Fruit fly (Drosophila melanogaster) whole organism, embryonic: Measurements from ENCODE around the gene Irc.

ENCODE experiments used
- Aef1 ChIP-seq: fragments of 200-800 bp; sonication (Bioruptor generic); IDR thresholded peaks from 3 replicates; pipeline ENCODE4 v1.3.6; 2022; ENCODE audit warnings: missing biosample characterization, missing genetic modification characterization
- Atf3 ChIP-seq: fragments of 200-800 bp; sonication (Bioruptor generic); optimal IDR thresholded peaks from 3 replicates; lab custom pipeline; 2016; ENCODE audit warnings: missing biosample characterization, missing genetic modification characterization
- BEAF-32 ChIP-seq: fragments of 200-800 bp; sonication (Bioruptor generic); optimal IDR thresholded peaks from 3 replicates; lab custom pipeline; 2017; ENCODE audit warnings: missing biosample characterization, missing genetic modification characterization, mild to moderate bottlenecking, moderate library complexity, missing genetic modification reagents
- Bteb2 ChIP-seq: fragments of 200-800 bp; sonication (Bioruptor generic); optimal IDR thresholded peaks from 2 replicates; lab custom pipeline; 2016; ENCODE audit warnings: missing biosample characterization, missing genetic modification characterization
- CG10274 ChIP-seq: fragments of 200-800 bp; sonication (Bioruptor generic); optimal IDR thresholded peaks from 3 replicates; lab custom pipeline; 2017; ENCODE audit warnings: missing biosample characterization, mild to moderate bottlenecking, missing genetic modification characterization
- CG10366 ChIP-seq: fragments of 200-800 bp; sonication (Bioruptor generic); IDR thresholded peaks from 2 replicates; pipeline ENCODE4 v1.3.6; 2022; ENCODE audit warnings: missing biosample characterization, missing genetic modification characterization
- CG10431 ChIP-seq: fragments of 200-800 bp; sonication (Bioruptor generic); optimal IDR thresholded peaks from 3 replicates; lab custom pipeline; 2018; ENCODE audit warnings: missing biosample characterization, mild to moderate bottlenecking, missing genetic modification characterization
- CG12744 ChIP-seq: fragments of 200-800 bp; sonication (Bioruptor generic); optimal IDR thresholded peaks from 2 replicates; lab custom pipeline; 2016; ENCODE audit warnings: missing biosample characterization, missing genetic modification characterization
- CG14014 ChIP-seq: fragments of 200-800 bp; sonication (Bioruptor generic); IDR thresholded peaks from 2 replicates; pipeline ENCODE4 v1.3.6; 2022; ENCODE audit warnings: missing biosample characterization, missing genetic modification characterization
- CG17385 ChIP-seq: fragments of 200-800 bp; sonication (Bioruptor generic); optimal IDR thresholded peaks from 3 replicates; lab custom pipeline; 2018; ENCODE audit warnings: missing biosample characterization, mild to moderate bottlenecking, missing genetic modification characterization
- CG1792 ChIP-seq: fragments of 200-800 bp; sonication (Bioruptor generic); optimal IDR thresholded peaks from 2 replicates; lab custom pipeline; 2016; ENCODE audit warnings: missing biosample characterization, missing genetic modification characterization
- CG18599 ChIP-seq: fragments of 200-800 bp; sonication (Bioruptor generic); optimal IDR thresholded peaks from 3 replicates; lab custom pipeline; 2017; ENCODE audit warnings: missing biosample characterization, missing genetic modification characterization, mild to moderate bottlenecking, moderate library complexity, missing genetic modification reagents
- CG30403 ChIP-seq: fragments of 200-800 bp; sonication (Bioruptor generic); optimal IDR thresholded peaks from 3 replicates; lab custom pipeline; 2016; ENCODE audit warnings: missing biosample characterization, missing genetic modification characterization
- CG34376 ChIP-seq: fragments of 200-800 bp; sonication (Bioruptor generic); optimal IDR thresholded peaks from 2 replicates; lab custom pipeline; 2018; ENCODE audit warnings: missing biosample characterization, mild to moderate bottlenecking, missing genetic modification characterization
- CG5180 ChIP-seq: fragments of 200-800 bp; sonication (Bioruptor generic); optimal IDR thresholded peaks from 3 replicates; lab custom pipeline; 2017; ENCODE audit warnings: missing biosample characterization, missing genetic modification characterization, mild to moderate bottlenecking, moderate library complexity, missing genetic modification reagents
- CG6175 ChIP-seq: fragments of 200-800 bp; sonication (Bioruptor generic); IDR thresholded peaks from 3 replicates; pipeline ENCODE4 v1.3.6; 2022; ENCODE audit warnings: missing biosample characterization, missing genetic modification characterization
- CG6689 ChIP-seq: fragments of 200-800 bp; sonication (Bioruptor generic); IDR thresholded peaks from 2 replicates; pipeline ENCODE4 v1.3.6; 2022; ENCODE audit warnings: missing biosample characterization, missing genetic modification characterization
- CG9437 ChIP-seq: fragments of 200-800 bp; sonication (Bioruptor generic); optimal IDR thresholded peaks from 2 replicates; lab custom pipeline; 2018; ENCODE audit warnings: missing biosample characterization, mild to moderate bottlenecking, missing genetic modification characterization
- D19A ChIP-seq: fragments of 200-800 bp; optimal IDR thresholded peaks from 3 replicates; lab custom pipeline; 2019; ENCODE audit warnings: missing biosample characterization, mild to moderate bottlenecking, missing genetic modification characterization, moderate library complexity
- Deaf1 ChIP-seq: fragments of 200-800 bp; optimal IDR thresholded peaks from 3 replicates; lab custom pipeline; 2019; ENCODE audit warnings: missing biosample characterization, mild to moderate bottlenecking, missing genetic modification characterization, moderate library complexity
- Hr39 ChIP-seq: fragments of >200 bp; optimal IDR thresholded peaks from 2 replicates; lab custom pipeline; 2017
- Lhr ChIP-seq: fragments of 200-800 bp; sonication (Bioruptor generic); optimal IDR thresholded peaks from 3 replicates; lab custom pipeline; 2017; ENCODE audit warnings: mild to moderate bottlenecking, missing biosample characterization, missing genetic modification reagents, missing genetic modification characterization
- Myb ChIP-seq: fragments of 200-800 bp; sonication (Bioruptor generic); optimal IDR thresholded peaks from 2 replicates; lab custom pipeline; 2016; ENCODE audit warnings: missing biosample characterization, missing genetic modification characterization
- NC2β ChIP-seq: fragments of 200-800 bp; sonication (Bioruptor generic); optimal IDR thresholded peaks from 2 replicates; lab custom pipeline; 2016; ENCODE audit warnings: missing biosample characterization, missing genetic modification characterization
- NFAT ChIP-seq: fragments of 200-800 bp; sonication (Bioruptor generic); IDR thresholded peaks from 2 replicates; pipeline ENCODE4 v1.3.6; 2022; ENCODE audit warnings: missing biosample characterization, missing genetic modification characterization
- Nf-YA ChIP-seq: fragments of 200-800 bp; sonication (Bioruptor generic); IDR thresholded peaks from 2 replicates; pipeline ENCODE4 v1.3.6; 2022; ENCODE audit warnings: missing biosample characterization, missing genetic modification characterization
- Nf-YC ChIP-seq: fragments of 200-800 bp; optimal IDR thresholded peaks from 3 replicates; lab custom pipeline; 2019; ENCODE audit warnings: missing biosample characterization, mild to moderate bottlenecking, missing genetic modification characterization, moderate library complexity
- Usf ChIP-seq: fragments of 200-800 bp; sonication (Bioruptor generic); optimal IDR thresholded peaks from 2 replicates; lab custom pipeline; 2017; ENCODE audit warnings: missing genotype, missing biosample characterization, missing genetic modification characterization
- bcd ChIP-seq: fragments of 200-800 bp; sonication (Bioruptor generic); optimal IDR thresholded peaks from 2 replicates; lab custom pipeline; 2017; ENCODE audit warnings: missing biosample characterization, mild to moderate bottlenecking, missing genetic modification characterization
- croc ChIP-seq: fragments of 200-800 bp; sonication (Bioruptor generic); conservative IDR thresholded peaks from 3 replicates; pipeline ENCODE4 v1.3.6; 2022; ENCODE audit warnings: missing biosample characterization, missing genetic modification characterization
- dmrt99B ChIP-seq: fragments of 200-800 bp; sonication (Bioruptor generic); optimal IDR thresholded peaks from 2 replicates; lab custom pipeline; 2018; ENCODE audit warnings: missing biosample characterization, mild to moderate bottlenecking, missing genetic modification characterization, moderate library complexity
- fu2 ChIP-seq: fragments of 200-800 bp; sonication (Bioruptor generic); optimal IDR thresholded peaks from 2 replicates; lab custom pipeline; 2016; ENCODE audit warnings: missing biosample characterization, missing genetic modification characterization
- gcm ChIP-seq: fragments of 200-800 bp; sonication (Bioruptor generic); optimal IDR thresholded peaks from 2 replicates; lab custom pipeline; 2019; ENCODE audit warnings: missing biosample characterization, mild to moderate bottlenecking, missing genetic modification characterization, moderate library complexity
- gfzf ChIP-seq: fragments of 200-800 bp; sonication (Bioruptor generic); optimal IDR thresholded peaks from 2 replicates; lab custom pipeline; 2016; ENCODE audit warnings: missing biosample characterization, mild to moderate bottlenecking, missing genetic modification characterization, moderate library complexity
- grau ChIP-seq: fragments of 200-800 bp; optimal IDR thresholded peaks from 3 replicates; lab custom pipeline; 2019; ENCODE audit warnings: missing biosample characterization, mild to moderate bottlenecking, missing genetic modification characterization, moderate library complexity
- gt ChIP-seq: fragments of 200-800 bp; sonication (Bioruptor generic); IDR thresholded peaks from 2 replicates; pipeline ENCODE4 v1.3.6; 2022; ENCODE audit warnings: missing biosample characterization, missing genetic modification characterization
- nmo ChIP-seq: fragments of 200-800 bp; sonication (Bioruptor generic); optimal IDR thresholded peaks from 2 replicates; lab custom pipeline; 2018; ENCODE audit warnings: missing biosample characterization, mild to moderate bottlenecking, missing genetic modification characterization, moderate library complexity
- pros ChIP-seq: fragments of 200-800 bp; sonication (Bioruptor generic); optimal IDR thresholded peaks from 3 replicates; lab custom pipeline; 2019; ENCODE audit warnings: missing biosample characterization, mild to moderate bottlenecking, missing genetic modification characterization, moderate library complexity
- sc ChIP-seq, 3 experiments: fragments of >200 bp in 2 of 3; fragments of 200-800 bp in 1 of 3; sonication (Bioruptor generic) in 1 of 3; optimal IDR thresholded peaks; 2 replicates in 2 of 3; 3 replicates in 1 of 3; lab custom pipeline; 2017; ENCODE audit warnings: mild to moderate bottlenecking in 1 of 3, missing biosample characterization in 1 of 3, missing genetic modification characterization in 1 of 3, missing genetic modification reagents in 1 of 3
- schlank ChIP-seq: fragments of 200-800 bp; sonication (Bioruptor generic); optimal IDR thresholded peaks from 2 replicates; lab custom pipeline; 2018; ENCODE audit warnings: missing biosample characterization, mild to moderate bottlenecking, missing genetic modification characterization
- so ChIP-seq: fragments of 200-800 bp; sonication (Bioruptor generic); IDR thresholded peaks from 3 replicates; pipeline ENCODE4 v1.3.6; 2022; ENCODE audit warnings: missing biosample characterization, missing genetic modification characterization
- stwl ChIP-seq: fragments of 200-800 bp; sonication (Bioruptor generic); optimal IDR thresholded peaks from 3 replicates; lab custom pipeline; 2018; ENCODE audit warnings: missing biosample characterization, mild to moderate bottlenecking, missing genetic modification characterization, moderate library complexity
- tap ChIP-seq: fragments of 200-800 bp; optimal IDR thresholded peaks from 3 replicates; lab custom pipeline; 2019; ENCODE audit warnings: missing biosample characterization, mild to moderate bottlenecking, missing genetic modification characterization, moderate library complexity
- tll ChIP-seq, 2 experiments: fragments of 200-800 bp in 1 of 2; fragments of >200 bp in 1 of 2; sonication (Bioruptor generic) in 1 of 2; optimal IDR thresholded peaks; 2 replicates each; lab custom pipeline; 2017 to 2019; ENCODE audit warnings: missing biosample characterization in 2 of 2, missing genetic modification characterization in 2 of 2, mild to moderate bottlenecking in 1 of 2, moderate library complexity in 1 of 2
- tna ChIP-seq: fragments of 200-800 bp; sonication (Bioruptor generic); IDR thresholded peaks from 2 replicates; pipeline ENCODE4 v1.3.6; 2022; ENCODE audit warnings: missing biosample characterization, missing genetic modification characterization; ENCODE audit not compliant: partially characterized antibody
- tup ChIP-seq: fragments of 200-800 bp; sonication (Bioruptor generic); optimal IDR thresholded peaks from 2 replicates; lab custom pipeline; 2016; ENCODE audit warnings: missing biosample characterization, mild to moderate bottlenecking, missing genetic modification characterization, moderate library complexity
- z ChIP-seq: fragments of 200-800 bp; sonication (Bioruptor generic); IDR thresholded peaks from 3 replicates; pipeline ENCODE4 v1.3.6; 2022; ENCODE audit warnings: missing biosample characterization, missing genetic modification characterization
- zen ChIP-seq: fragments of 200-800 bp; sonication (Bioruptor generic); optimal IDR thresholded peaks from 3 replicates; lab custom pipeline; 2018; ENCODE audit warnings: missing biosample characterization, mild to moderate bottlenecking, missing genetic modification characterization, moderate library complexity

Irc gene

dm6 chr3R:17056183-17056904 lies 53.7 kb downstream of the Irc start (continued):
- TF ChIP-seq sc (optimal IDR thresholded peaks at IDR 0.05; lab: Kevin White, UChicago), result no peak
- no peak for TF ChIP-seq sc (GFP tag; optimal IDR thresholded peaks at IDR 0.05; lab: Kevin White, UChicago)
- TF ChIP-seq BEAF-32 (GFP tag; lab: Kevin White, UChicago), result no peak
- TF ChIP-seq dmrt99B (tag; lab: Kevin White, UChicago), result peak; percentile 15
- peak; percentile 82 for TF ChIP-seq Deaf1
- no peak for TF ChIP-seq D19A
- no peak for TF ChIP-seq CG10274 (GFP tag; lab: Kevin White, UChicago)
- no peak for TF ChIP-seq croc (GFP tag; lab: Robert Waterston, UW)
- peak; percentile 30 for TF ChIP-seq CG17385 (GFP tag; lab: Kevin White, UChicago)
- TF ChIP-seq CG10366 (GFP tag; lab: Robert Waterston, UW), result no peak
- no peak for TF ChIP-seq CG10431
- TF ChIP-seq CG30403, result no peak
- no peak for TF ChIP-seq CG9437 (GFP tag; lab: Kevin White, UChicago)
- TF ChIP-seq Myb, result no peak
- peak; percentile 52; the same call in 1 of the 2 replicates for TF ChIP-seq NFAT (GFP tag; lab: Robert Waterston, UW)
- no peak for TF ChIP-seq bcd (GFP tag; lab: Kevin White, UChicago)
- TF ChIP-seq tup, result no peak
- peak; percentile 86 for TF ChIP-seq pros (GFP tag; lab: Kevin White, UChicago)
- no peak for TF ChIP-seq Bteb2 (GFP tag; lab: Kevin White, UChicago)
- no peak for TF ChIP-seq schlank (tag; lab: Kevin White, UChicago)
- TF ChIP-seq Lhr (GFP tag; lab: Kevin White, UChicago), result no peak
- peak; percentile 78 for TF ChIP-seq Nf-YC (tag; lab: Kevin White, UChicago)
- TF ChIP-seq CG12744 (GFP tag; lab: Kevin White, UChicago), result no peak
- no peak; the same call in 1 of the 2 replicates for TF ChIP-seq CG14014 (GFP tag; lab: Robert Waterston, UW)
- TF ChIP-seq gcm (GFP tag; lab: Kevin White, UChicago), result peak; percentile 53
- TF ChIP-seq Nf-YA (GFP tag; lab: Robert Waterston, UW), result no peak
- TF ChIP-seq Aef1 (GFP tag; lab: Robert Waterston, UW), result peak; percentile 76
- TF ChIP-seq tna (GFP tag; lab: Robert Waterston, UW), result no peak
- peak; percentile 77 for TF ChIP-seq z (GFP tag; lab: Robert Waterston, UW)
- TF ChIP-seq zen (tag; lab: Kevin White, UChicago), result peak; percentile 81
- no peak for TF ChIP-seq gfzf (GFP tag; lab: Kevin White, UChicago)
- peak; percentile 69 for TF ChIP-seq CG34376 (GFP tag; lab: Kevin White, UChicago)
- TF ChIP-seq CG5180 (GFP tag; lab: Kevin White, UChicago), result peak; percentile 85
- no peak for TF ChIP-seq Usf (GFP tag; lab: Kevin White, UChicago)
- peak; percentile 77 for TF ChIP-seq Atf3 (GFP tag; lab: Kevin White, UChicago)
- no peak for TF ChIP-seq tap
- TF ChIP-seq fu2 (GFP tag; lab: Kevin White, UChicago), result no peak
- TF ChIP-seq gt (GFP tag; lab: Robert Waterston, UW), result peak; percentile 36; the same call in 1 of the 2 replicates
- no peak for TF ChIP-seq Hr39
- TF ChIP-seq so (GFP tag; lab: Robert Waterston, UW), result 0 out of 3 replicates have a peak, but pooled peaks have one; percentile 68
- TF ChIP-seq CG6175 (GFP tag; lab: Robert Waterston, UW), result peak; percentile 97
- TF ChIP-seq stwl (tag; lab: Kevin White, UChicago), result no peak
- peak; percentile 47 for TF ChIP-seq CG18599
- peak; percentile 51 for TF ChIP-seq nmo (GFP tag; lab: Kevin White, UChicago)
- peak; percentile 15 for TF ChIP-seq NC2β
- TF ChIP-seq CG1792 (GFP tag; lab: Kevin White, UChicago), result no peak
- TF ChIP-seq grau (tag; lab: Kevin White, UChicago), result peak; percentile 24
- no peak for TF ChIP-seq CG6689 (GFP tag; lab: Robert Waterston, UW)
- TF ChIP-seq tll (GFP tag; optimal IDR thresholded peaks at IDR 0.05; lab: Kevin White, UChicago), result peak in 1 of 2 experiments; percentile 76
